Fruit fly (Drosophila melanogaster) whole organism, embryonic: Measurements from ENCODE around the gene CG34313.

Experiments used
- CG13287 ChIP-seq: fragments of 200-800 bp; sonication (Bioruptor generic); IDR thresholded peaks from 2 replicates; pipeline ENCODE4 v1.3.6; 2022; ENCODE audit warnings: missing biosample characterization, missing genetic modification characterization; ENCODE audit not compliant: partially characterized antibody
- CG15696 ChIP-seq: fragments of 200-800 bp; sonication (Bioruptor generic); optimal IDR thresholded peaks from 2 replicates; lab custom pipeline; 2019; ENCODE audit warnings: missing biosample characterization, mild to moderate bottlenecking, missing genetic modification characterization, moderate library complexity
- abd-A ChIP-seq: fragments of 200-800 bp; sonication (Bioruptor generic); optimal IDR thresholded peaks from 3 replicates; lab custom pipeline; 2019; ENCODE audit warnings: missing biosample characterization, mild to moderate bottlenecking, missing genetic modification characterization, moderate library complexity

- TF ChIP-seq abd-A (tag; lab: Kevin White, UChicago) = no peak
- TF ChIP-seq CG13287 (GFP tag; lab: Robert Waterston, UW) = no peak
- TF ChIP-seq CG15696 = no peak
Measured at dm6 chr2L:16859566-16859965, 19.8 kb upstream of the CG34313 start.
